Worm (Caenorhabditis elegans): ENCODE data around the gene Y54G2A.49.

DNA sequence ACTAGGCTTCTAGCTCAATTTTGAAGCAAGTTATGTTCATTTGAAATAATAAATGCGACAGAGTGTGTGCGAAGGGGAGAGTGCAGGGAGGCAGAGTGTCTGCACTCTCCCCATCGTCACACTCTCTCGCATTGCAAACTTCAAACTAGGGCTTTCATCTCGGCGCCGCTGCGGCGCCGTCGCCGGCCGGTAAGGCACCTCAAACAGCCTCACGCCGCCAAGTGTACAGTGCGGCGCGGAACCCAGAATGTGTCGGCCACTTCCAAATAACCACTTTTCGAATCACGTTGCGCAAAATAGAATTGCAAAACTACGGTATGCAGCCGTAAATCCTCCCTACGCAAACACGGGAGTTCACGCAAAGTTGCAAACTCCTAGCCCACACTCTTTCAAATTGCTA lies 3.8 kb downstream of the Y54G2A.49 start:
- no peak for TF ChIP-seq unc-62 (GFP tag; optimal IDR thresholded peaks at IDR 0.05)
- TF ChIP-seq mep-1 (tag; optimal IDR thresholded peaks at IDR 0.05), result no peak
- no peak for TF ChIP-seq nhr-12 (tag; optimal IDR thresholded peaks at IDR 0.05)
- TF ChIP-seq hlh-1 (tag; optimal IDR thresholded peaks at IDR 0.05), result no peak
- TF ChIP-seq nhr-76 (tag; optimal IDR thresholded peaks at IDR 0.05), result no peak
- TF ChIP-seq unc-39 (tag; optimal IDR thresholded peaks at IDR 0.05), result no peak
- no peak for TF ChIP-seq nhr-28 (tag; optimal IDR thresholded peaks at IDR 0.05)
